Worm (Caenorhabditis elegans) whole organism, L2 larva: ENCODE data around the gene F13E9.15.

Source experiments
- crh-2 ChIP-seq: sonication (generic microtip); optimal IDR thresholded peaks from 2 replicates; lab custom pipeline; 2017; ENCODE audit warnings: missing biosample characterization, missing genetic modification characterization
- dmd-4 ChIP-seq: sonication (generic microtip); optimal IDR thresholded peaks from 2 replicates; lab custom pipeline; 2017; ENCODE audit warnings: missing biosample characterization, missing genetic modification characterization
- egl-27 ChIP-seq: sonication (generic microtip); optimal IDR thresholded peaks from 3 replicates; lab custom pipeline; 2017; ENCODE audit warnings: missing biosample characterization, missing genetic modification reagents, missing genetic modification characterization
- fos-1 ChIP-seq: fragments of 150-350 bp; optimal IDR thresholded peaks from 2 replicates; lab custom pipeline; 2014; ENCODE audit warnings: missing biosample characterization, missing genetic modification characterization
- lin-13 ChIP-seq: fragments of 150-350 bp; optimal IDR thresholded peaks from 2 replicates; lab custom pipeline; 2014; ENCODE audit warnings: missing biosample characterization, missing genetic modification reagents, missing genetic modification characterization
- nhr-11 ChIP-seq: fragments of 150-350 bp; optimal IDR thresholded peaks from 2 replicates; lab custom pipeline; 2014; ENCODE audit warnings: missing biosample characterization, missing genetic modification characterization
- snpc-4 ChIP-seq: fragments of 150-350 bp; optimal IDR thresholded peaks from 2 replicates; lab custom pipeline; 2014; ENCODE audit warnings: missing biosample characterization, missing genetic modification characterization
- unc-62 ChIP-seq: fragments of 150-350 bp; optimal IDR thresholded peaks from 2 replicates; lab custom pipeline; 2014; ENCODE audit warnings: missing biosample characterization, missing genetic modification reagents, missing genetic modification characterization

- no peak for TF ChIP-seq fos-1 (tag; lab: Kevin White, UChicago)
- no peak for TF ChIP-seq dmd-4 (tag; lab: Kevin White, UChicago)
- TF ChIP-seq snpc-4: no peak
- no peak for TF ChIP-seq egl-27 (tag; lab: Kevin White, UChicago)
- TF ChIP-seq crh-2 (tag; lab: Kevin White, UChicago): no peak
- TF ChIP-seq nhr-11: no peak
- no peak for TF ChIP-seq unc-62 (GFP tag; lab: Kevin White, UChicago)
- no peak for TF ChIP-seq lin-13 (GFP tag; lab: Kevin White, UChicago)
Observed at ce11 chrIV:10915388-10915787, 25.7 kb upstream of the F13E9.15 start, which contains the start of gene ZK593.3.
